Fruit fly (Drosophila melanogaster) whole organism, prepupa: Measurements from ENCODE around the gene atl.

Experiments used
- CG10631 ChIP-seq: fragments of 200-800 bp; sonication (Bioruptor generic); optimal IDR thresholded peaks from 2 replicates; lab custom pipeline; 2016; ENCODE audit warnings: missing biosample characterization, missing genetic modification characterization
- CG11294 ChIP-seq: fragments of 200-800 bp; sonication (Bioruptor generic); IDR thresholded peaks from 2 replicates; pipeline ENCODE4 v1.3.6; 2022; ENCODE audit warnings: missing biosample characterization, missing genetic modification characterization
- CG15336 ChIP-seq: fragments of 200-800 bp; sonication (Bioruptor generic); IDR thresholded peaks from 2 replicates; pipeline ENCODE4 v1.3.6; 2022; ENCODE audit warnings: missing biosample characterization, missing genetic modification characterization
- CG1621 ChIP-seq: fragments of 200-800 bp; sonication (Bioruptor generic); optimal IDR thresholded peaks from 3 replicates; lab custom pipeline; 2018; ENCODE audit warnings: missing biosample characterization, mild to moderate bottlenecking, missing genetic modification characterization
- CG16779 ChIP-seq: fragments of 200-800 bp; sonication (Bioruptor generic); optimal IDR thresholded peaks from 3 replicates; lab custom pipeline; 2017; ENCODE audit warnings: missing biosample characterization, mild to moderate bottlenecking, missing genetic modification characterization
- CG3032 ChIP-seq: fragments of 200-800 bp; optimal IDR thresholded peaks from 2 replicates; lab custom pipeline; 2019; ENCODE audit warnings: missing biosample characterization, mild to moderate bottlenecking, missing genetic modification characterization, moderate library complexity
- CG31627 ChIP-seq: fragments of 200-800 bp; sonication (Bioruptor generic); optimal IDR thresholded peaks from 3 replicates; lab custom pipeline; 2016; ENCODE audit warnings: missing biosample characterization, missing genetic modification characterization
- CG32006 ChIP-seq: fragments of 200-800 bp; sonication (Bioruptor generic); optimal IDR thresholded peaks from 3 replicates; lab custom pipeline; 2017; ENCODE audit warnings: missing biosample characterization, mild to moderate bottlenecking, missing genetic modification characterization
- CG34406 ChIP-seq: fragments of 200-800 bp; sonication (Bioruptor generic); optimal IDR thresholded peaks from 3 replicates; lab custom pipeline; 2016; ENCODE audit warnings: missing biosample characterization, missing genetic modification characterization
- CG3919 ChIP-seq: fragments of 200-800 bp; sonication (Bioruptor generic); optimal IDR thresholded peaks from 3 replicates; lab custom pipeline; 2016; ENCODE audit warnings: missing biosample characterization, missing genetic modification characterization
- CG4318 ChIP-seq: fragments of 200-800 bp; sonication (Bioruptor generic); optimal IDR thresholded peaks from 3 replicates; lab custom pipeline; 2017; ENCODE audit warnings: missing biosample characterization, mild to moderate bottlenecking, missing genetic modification characterization
- CG6792 ChIP-seq: fragments of 200-800 bp; sonication (Bioruptor generic); optimal IDR thresholded peaks from 3 replicates; lab custom pipeline; 2016; ENCODE audit warnings: missing biosample characterization, missing genetic modification characterization
- CG6854 ChIP-seq: fragments of 200-800 bp; sonication (Bioruptor generic); optimal IDR thresholded peaks from 2 replicates; lab custom pipeline; 2017; ENCODE audit warnings: missing biosample characterization, mild to moderate bottlenecking, missing genetic modification characterization
- CG8119 ChIP-seq: fragments of 200-800 bp; sonication (Bioruptor generic); IDR thresholded peaks from 3 replicates; pipeline ENCODE4 v1.3.6; 2022; ENCODE audit warnings: missing biosample characterization, missing genetic modification characterization
- CG8319 ChIP-seq: fragments of 200-800 bp; sonication (Bioruptor generic); optimal IDR thresholded peaks from 3 replicates; lab custom pipeline; 2016; ENCODE audit warnings: missing biosample characterization, missing genetic modification characterization
- CG8632 ChIP-seq: fragments of 200-800 bp; sonication (Bioruptor generic); optimal IDR thresholded peaks from 3 replicates; lab custom pipeline; 2016; ENCODE audit warnings: missing biosample characterization, missing genetic modification characterization
- Eip75B ChIP-seq: fragments of 200-800 bp; sonication (Bioruptor generic); optimal IDR thresholded peaks from 3 replicates; lab custom pipeline; 2016; ENCODE audit warnings: missing biosample characterization, missing genetic modification characterization
- Eip78C ChIP-seq: fragments of 200-800 bp; sonication (Bioruptor generic); peaks from one replicate; lab custom pipeline; 2016; ENCODE audit warnings: missing biosample characterization, missing genetic modification characterization
- Eip93F ChIP-seq: fragments of 200-800 bp; sonication (Bioruptor generic); optimal IDR thresholded peaks from 2 replicates; lab custom pipeline; 2016; ENCODE audit warnings: missing biosample characterization, mild to moderate bottlenecking, missing genetic modification characterization
- Ets21C ChIP-seq: fragments of 200-800 bp; sonication (Bioruptor generic); optimal IDR thresholded peaks from 3 replicates; lab custom pipeline; 2016; ENCODE audit warnings: missing biosample characterization, missing genetic modification characterization
- Gug ChIP-seq: fragments of 200-800 bp; sonication (Bioruptor generic); IDR thresholded peaks from 2 replicates; pipeline ENCODE4 v1.3.6; 2022; ENCODE audit warnings: missing biosample characterization, missing genetic modification characterization
- Hr38 ChIP-seq: sonication (Bioruptor generic); optimal IDR thresholded peaks from 2 replicates; lab custom pipeline; 2016; ENCODE audit warnings: missing biosample characterization, missing genetic modification characterization
- Hr39 ChIP-seq: fragments of 200-800 bp; sonication (Bioruptor generic); optimal IDR thresholded peaks from 2 replicates; lab custom pipeline; 2016; ENCODE audit warnings: missing biosample characterization, missing genetic modification characterization
- Hr4 ChIP-seq: fragments of 200-800 bp; sonication (Bioruptor generic); optimal IDR thresholded peaks from 3 replicates; lab custom pipeline; 2016; ENCODE audit warnings: missing biosample characterization, missing genetic modification characterization
- Lpt ChIP-seq: fragments of 200-800 bp; sonication (Bioruptor generic); optimal IDR thresholded peaks from 3 replicates; lab custom pipeline; 2016; ENCODE audit warnings: missing biosample characterization, missing genetic modification characterization
- OdsH ChIP-seq: fragments of 200-800 bp; sonication (Bioruptor generic); optimal IDR thresholded peaks from 3 replicates; lab custom pipeline; 2016; ENCODE audit warnings: missing biosample characterization, missing genetic modification characterization
- Smox ChIP-seq: fragments of 200-800 bp; sonication (Bioruptor generic); optimal IDR thresholded peaks from 3 replicates; lab custom pipeline; 2016; ENCODE audit warnings: missing biosample characterization, missing genetic modification characterization
- Sox102F ChIP-seq: fragments of 200-800 bp; sonication (Bioruptor generic); optimal IDR thresholded peaks from 2 replicates; lab custom pipeline; 2016; ENCODE audit warnings: missing biosample characterization, mild to moderate bottlenecking, missing genetic modification characterization
- Sox14 ChIP-seq: fragments of 200-800 bp; sonication (Bioruptor generic); optimal IDR thresholded peaks from 3 replicates; lab custom pipeline; 2016; ENCODE audit warnings: missing biosample characterization, missing genetic modification characterization
- acj6 ChIP-seq: fragments of 200-800 bp; sonication (Bioruptor generic); optimal IDR thresholded peaks from 3 replicates; lab custom pipeline; 2016; ENCODE audit warnings: missing biosample characterization, missing genetic modification characterization
- dac ChIP-seq: fragments of 200-800 bp; sonication (Bioruptor generic); optimal IDR thresholded peaks from 2 replicates; lab custom pipeline; 2017; ENCODE audit warnings: missing biosample characterization, mild to moderate bottlenecking, missing genetic modification characterization
- dsx ChIP-seq: fragments of 200-800 bp; optimal IDR thresholded peaks from 3 replicates; lab custom pipeline; 2019; ENCODE audit warnings: missing biosample characterization, mild to moderate bottlenecking, missing genetic modification characterization, moderate library complexity; ENCODE audit not compliant: poor library complexity, severe bottlenecking
- eg ChIP-seq: fragments of 200-800 bp; sonication (Bioruptor generic); IDR thresholded peaks from 3 replicates; pipeline ENCODE4 v1.3.6; 2022; ENCODE audit warnings: missing biosample characterization, missing genetic modification characterization
- esn ChIP-seq: fragments of 200-800 bp; sonication (Bioruptor generic); optimal IDR thresholded peaks from 2 replicates; lab custom pipeline; 2016; ENCODE audit warnings: missing biosample characterization, mild to moderate bottlenecking, missing genetic modification characterization, moderate library complexity
- fd59A ChIP-seq: fragments of 200-800 bp; sonication (Bioruptor generic); optimal IDR thresholded peaks from 2 replicates; lab custom pipeline; 2017; ENCODE audit warnings: missing biosample characterization, mild to moderate bottlenecking, missing genetic modification characterization, missing genetic modification reagents
- fd85E ChIP-seq: fragments of 200-800 bp; sonication (Bioruptor generic); optimal IDR thresholded peaks from 3 replicates; lab custom pipeline; 2016; ENCODE audit warnings: missing biosample characterization, missing genetic modification characterization
- fkh ChIP-seq: fragments of 200-800 bp; sonication (Bioruptor generic); optimal IDR thresholded peaks from 3 replicates; lab custom pipeline; 2017; ENCODE audit warnings: missing biosample characterization, mild to moderate bottlenecking, missing genetic modification characterization, moderate library complexity
- lz ChIP-seq: fragments of 200-800 bp; sonication (Bioruptor generic); optimal IDR thresholded peaks from 3 replicates; lab custom pipeline; 2016; ENCODE audit warnings: missing biosample characterization, missing genetic modification characterization
- net ChIP-seq: fragments of 200-800 bp; sonication (Bioruptor generic); optimal IDR thresholded peaks from 3 replicates; lab custom pipeline; 2016; ENCODE audit warnings: missing biosample characterization, missing genetic modification characterization
- pdm3 ChIP-seq: fragments of 200-800 bp; sonication (Bioruptor generic); optimal IDR thresholded peaks from 3 replicates; lab custom pipeline; 2016; ENCODE audit warnings: missing biosample characterization, missing genetic modification characterization
- salr ChIP-seq, 2 experiments: fragments of 200-800 bp; sonication (Bioruptor generic); optimal IDR thresholded peaks; 3 replicates each; lab custom pipeline; 2016 to 2018; ENCODE audit warnings: missing biosample characterization in 2 of 2, missing genetic modification characterization in 2 of 2, mild to moderate bottlenecking in 1 of 2
- spab ChIP-seq: fragments of 200-800 bp; sonication (Bioruptor generic); optimal IDR thresholded peaks from 2 replicates; lab custom pipeline; 2017; ENCODE audit warnings: missing biosample characterization, mild to moderate bottlenecking, missing genetic modification characterization, missing genetic modification reagents
- ss ChIP-seq, 2 experiments: fragments of 200-800 bp; sonication (Bioruptor generic); optimal IDR thresholded peaks; 2 replicates in 1 of 2; 3 replicates in 1 of 2; lab custom pipeline; 2017 to 2018; ENCODE audit warnings: mild to moderate bottlenecking in 2 of 2, missing biosample characterization in 2 of 2, missing genetic modification characterization in 2 of 2, moderate library complexity in 1 of 2
- topi ChIP-seq: fragments of 200-800 bp; sonication (Bioruptor generic); optimal IDR thresholded peaks from 3 replicates; lab custom pipeline; 2016; ENCODE audit warnings: missing biosample characterization, missing genetic modification characterization
- vri ChIP-seq: fragments of 200-800 bp; sonication (Bioruptor generic); optimal IDR thresholded peaks from 3 replicates; lab custom pipeline; 2016; ENCODE audit warnings: missing biosample characterization, mild to moderate bottlenecking, missing genetic modification characterization

atl gene

DNA sequence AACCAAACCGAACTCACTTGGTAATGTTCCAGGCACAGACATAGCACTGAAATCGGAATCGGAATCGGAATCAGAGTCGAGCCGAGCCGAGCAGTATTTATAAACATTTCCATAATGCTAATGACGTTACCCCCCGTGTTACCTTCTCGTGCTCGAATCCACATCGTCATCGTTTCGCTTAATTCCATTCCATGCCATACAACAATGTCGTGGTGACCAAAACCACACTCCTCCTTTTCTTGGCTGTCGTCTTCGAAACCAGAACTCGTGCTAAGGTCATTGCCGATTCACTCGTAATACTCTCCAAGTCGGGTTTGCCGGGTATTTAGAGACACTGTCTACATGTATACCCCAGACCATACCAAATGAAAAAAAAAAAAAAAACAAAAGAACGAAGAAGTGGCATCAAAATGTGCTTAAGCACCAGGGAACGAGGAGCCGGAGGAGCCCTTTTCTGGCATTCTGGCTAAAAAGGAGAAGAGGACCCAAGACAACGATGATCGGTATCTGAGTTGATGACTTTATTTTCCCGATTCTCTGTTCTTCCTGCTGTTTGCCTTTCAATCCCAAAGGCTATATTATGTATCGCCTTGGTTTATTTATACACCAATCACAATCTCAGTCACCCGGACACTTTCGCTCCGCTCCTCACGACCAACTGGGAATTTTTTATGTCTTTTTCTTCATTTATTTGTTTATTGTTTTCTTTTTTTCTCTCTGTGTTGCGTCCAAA is 21.9 kb upstream of the atl start (continued):
- TF ChIP-seq CG32006, result no peak
- TF ChIP-seq pdm3 (GFP tag; lab: Kevin White, UChicago), result peak; percentile 30
- peak; percentile 10 for TF ChIP-seq CG10631
- no peak for TF ChIP-seq CG8119 (GFP tag; lab: Robert Waterston, UW)
- TF ChIP-seq Hr39, result peak; percentile 20
- peak; percentile 28 for TF ChIP-seq esn (GFP tag; lab: Kevin White, UChicago)
- no peak for TF ChIP-seq dac (GFP tag; lab: Kevin White, UChicago)
- TF ChIP-seq salr (GFP tag; optimal IDR thresholded peaks at IDR 0.05; lab: Kevin White, UChicago), result peak in 1 of 2 experiments; percentile 8
- TF ChIP-seq Hr4, result no peak
- peak; percentile 28 for TF ChIP-seq OdsH (GFP tag; lab: Kevin White, UChicago)
- TF ChIP-seq acj6 (GFP tag; lab: Kevin White, UChicago), result no peak
- TF ChIP-seq fd59A, result no peak
- peak; percentile 4 for TF ChIP-seq CG6792 (GFP tag; lab: Kevin White, UChicago)
- peak; percentile 25 for TF ChIP-seq topi (GFP tag; lab: Kevin White, UChicago)
- TF ChIP-seq fd85E (GFP tag; lab: Kevin White, UChicago), result no peak
- TF ChIP-seq CG8632, result peak; percentile 39
- TF ChIP-seq lz (GFP tag; lab: Kevin White, UChicago), result no peak
- peak; percentile 17 for TF ChIP-seq CG31627 (GFP tag; lab: Kevin White, UChicago)
- peak; percentile 27 for TF ChIP-seq CG3919
- no peak for TF ChIP-seq net
- TF ChIP-seq Hr38 (GFP tag; lab: Kevin White, UChicago), result no peak

- TF ChIP-seq Sox14 (no peak), fkh (GFP tag; lab: Kevin White, UChicago) (peak; percentile 49)
- TF ChIP-seq, all 60 proteins: peak for 1
Measured at dm6 chr3R:24604165-24604564, 21.3 kb upstream of the atl start.

dm6 chr3R:24606868-24607267 is 18.6 kb upstream of the atl start:
- TF ChIP-seq CG32006 (no peak), CG1621 (tag; lab: Kevin White, UChicago) (peak; percentile 32), CG8319 (GFP tag; lab: Kevin White, UChicago) (no peak), eg (GFP tag; lab: Robert Waterston, UW) (0 out of 3 replicates have a peak, but pooled peaks have one; percentile 6), CG3919 (peak; percentile 5), OdsH (GFP tag; lab: Kevin White, UChicago) (no peak), Hr39 (no peak), spab (GFP tag; lab: Kevin White, UChicago) (peak; percentile 20), Eip93F (GFP tag; lab: Kevin White, UChicago) (no peak), Ets21C (GFP tag; lab: Kevin White, UChicago) (no peak), Eip78C (GFP tag; lab: Kevin White, UChicago) (peak; percentile 53), Gug (no peak), CG4318 (no peak), CG11294 (no peak), salr (GFP tag; optimal IDR thresholded peaks at IDR 0.05; lab: Kevin White, UChicago) (peak in 1 of 2 experiments; percentile 32), fd85E (GFP tag; lab: Kevin White, UChicago) (no peak), Sox14 (no peak), CG10631 (no peak), CG16779 (tag; lab: Kevin White, UChicago) (no peak), vri (no peak), CG34406 (GFP tag; lab: Kevin White, UChicago) (no peak), Smox (GFP tag; lab: Kevin White, UChicago) (no peak), CG8632 (peak; percentile 9), CG3032 (no peak), Sox102F (no peak), CG15336 (GFP tag; lab: Robert Waterston, UW) (no peak), lz (GFP tag; lab: Kevin White, UChicago) (no peak), CG6854 (GFP tag; lab: Kevin White, UChicago) (peak; percentile 13), CG6792 (GFP tag; lab: Kevin White, UChicago) (no peak), Lpt (GFP tag; lab: Kevin White, UChicago) (no peak), topi (GFP tag; lab: Kevin White, UChicago) (no peak), Hr4 (no peak), pdm3 (GFP tag; lab: Kevin White, UChicago) (no peak), Eip75B (no peak), dsx (GFP tag; lab: Kevin White, UChicago) (no peak), CG31627 (GFP tag; lab: Kevin White, UChicago) (no peak), ss (GFP tag; optimal IDR thresholded peaks at IDR 0.05; lab: Kevin White, UChicago) (peak in 1 of 2 experiments; percentile 25)
